Worm (Caenorhabditis elegans) whole organism, late embryonic: ENCODE measurements around the gene T12D8.5.

ENCODE experiments used
- C08G9.2 ChIP-seq: sonication (generic microtip); optimal IDR thresholded peaks from 2 replicates; lab custom pipeline; 2016; ENCODE audit warnings: mild to moderate bottlenecking, missing genetic modification characterization, moderate library complexity, missing compliant biosample characterization
- F13H6.1 ChIP-seq: sonication (generic microtip); optimal IDR thresholded peaks from 2 replicates; lab custom pipeline; 2016; ENCODE audit warnings: missing genetic modification characterization, missing compliant biosample characterization
- K09A11.1 ChIP-seq: sonication (generic microtip); optimal IDR thresholded peaks from 2 replicates; lab custom pipeline; 2017; ENCODE audit warnings: antibody characterized with exemption, mild to moderate bottlenecking, missing genetic modification characterization, missing compliant biosample characterization; ENCODE audit not compliant: insufficient read depth
- T23F11.4 ChIP-seq: fragments of 200-800 bp; sonication (Bioruptor generic); optimal IDR thresholded peaks from 2 replicates; lab custom pipeline; 2018; ENCODE audit warnings: mild to moderate bottlenecking, missing genetic modification characterization, missing compliant biosample characterization
- ahr-1 ChIP-seq: sonication (generic microtip); optimal IDR thresholded peaks from 2 replicates; lab custom pipeline; 2016; ENCODE audit warnings: missing genetic modification characterization, missing compliant biosample characterization
- ceh-14 ChIP-seq: sonication (generic microtip); optimal IDR thresholded peaks from 2 replicates; lab custom pipeline; 2016; ENCODE audit warnings: missing genotype, missing genetic modification characterization, missing compliant biosample characterization
- ceh-18 ChIP-seq: sonication (generic microtip); optimal IDR thresholded peaks from 2 replicates; lab custom pipeline; 2016; ENCODE audit warnings: missing genetic modification characterization, missing compliant biosample characterization
- ceh-22 ChIP-seq: sonication (generic microtip); optimal IDR thresholded peaks from 2 replicates; lab custom pipeline; 2017; ENCODE audit warnings: missing biosample characterization, missing genetic modification characterization
- ceh-30 ChIP-seq: fragments of 150-350 bp; optimal IDR thresholded peaks from 2 replicates; lab custom pipeline; 2014; ENCODE audit warnings: missing biosample characterization, missing genetic modification characterization
- ceh-34 ChIP-seq: sonication (generic microtip); optimal IDR thresholded peaks from 2 replicates; lab custom pipeline; 2016; ENCODE audit warnings: mild to moderate bottlenecking, missing genetic modification characterization, missing compliant biosample characterization
- ceh-45 ChIP-seq: fragments of 200-800 bp; sonication (Bioruptor generic); IDR thresholded peaks from 2 replicates; pipeline ENCODE4 v1.3.6; 2022; ENCODE audit warnings: missing genetic modification reagents, missing genetic modification characterization, missing compliant biosample characterization
- ceh-6 ChIP-seq: fragments of 200-800 bp; sonication (Bioruptor generic); optimal IDR thresholded peaks from 2 replicates; lab custom pipeline; 2018; ENCODE audit warnings: mild to moderate bottlenecking, missing genetic modification characterization, missing compliant biosample characterization
- che-1 ChIP-seq: sonication (generic microtip); optimal IDR thresholded peaks from 2 replicates; lab custom pipeline; 2016; ENCODE audit warnings: mild to moderate bottlenecking, missing genetic modification characterization, missing compliant biosample characterization
- dve-1 ChIP-seq: sonication (generic microtip); optimal IDR thresholded peaks from 2 replicates; lab custom pipeline; 2017; ENCODE audit warnings: antibody characterized with exemption, mild to moderate bottlenecking, missing genetic modification characterization, missing compliant biosample characterization
- eyg-1 ChIP-seq: sonication (generic microtip); optimal IDR thresholded peaks from 2 replicates; lab custom pipeline; 2016; ENCODE audit warnings: missing genotype, missing genetic modification characterization, missing compliant biosample characterization
- fkh-6 ChIP-seq: sonication (generic microtip); optimal IDR thresholded peaks from 2 replicates; lab custom pipeline; 2016; ENCODE audit warnings: missing genetic modification characterization, missing compliant biosample characterization
- gmeb-2 ChIP-seq: sonication (generic microtip); optimal IDR thresholded peaks from 2 replicates; lab custom pipeline; 2016; ENCODE audit warnings: missing genetic modification characterization, inconsistent platforms, missing compliant biosample characterization
- hlh-15 ChIP-seq: sonication (generic microtip); optimal IDR thresholded peaks from 2 replicates; lab custom pipeline; 2016; ENCODE audit warnings: missing genetic modification characterization, missing compliant biosample characterization
- hlh-30 ChIP-seq: sonication (generic microtip); optimal IDR thresholded peaks from 2 replicates; lab custom pipeline; 2017; ENCODE audit warnings: antibody characterized with exemption, missing genetic modification characterization, missing compliant biosample characterization; ENCODE audit not compliant: insufficient read depth
- hlh-6 ChIP-seq: sonication (generic microtip); optimal IDR thresholded peaks from 2 replicates; lab custom pipeline; 2016; ENCODE audit warnings: missing genotype, missing genetic modification characterization, missing compliant biosample characterization
- lim-6 ChIP-seq: sonication (generic microtip); optimal IDR thresholded peaks from 2 replicates; lab custom pipeline; 2016; ENCODE audit warnings: missing genetic modification characterization, missing compliant biosample characterization
- lin-11 ChIP-seq: fragments of 200-800 bp; sonication (Bioruptor generic); optimal IDR thresholded peaks from 2 replicates; lab custom pipeline; 2018; ENCODE audit warnings: mild to moderate bottlenecking, missing genetic modification characterization, missing compliant biosample characterization
- madf-2 ChIP-seq: sonication (generic microtip); optimal IDR thresholded peaks from 2 replicates; lab custom pipeline; 2017; ENCODE audit warnings: missing genetic modification characterization, missing compliant biosample characterization
- mec-3 ChIP-seq: sonication (generic microtip); optimal IDR thresholded peaks from 2 replicates; lab custom pipeline; 2016; ENCODE audit warnings: borderline replicate concordance, missing genetic modification characterization, missing compliant biosample characterization
- nfya-1 ChIP-seq: sonication (generic microtip); optimal IDR thresholded peaks from 2 replicates; lab custom pipeline; 2017; ENCODE audit warnings: missing genetic modification characterization, mild to moderate bottlenecking, missing compliant biosample characterization, antibody characterized with exemption, moderate library complexity
- nhr-232 ChIP-seq: sonication (generic microtip); optimal IDR thresholded peaks from 2 replicates; lab custom pipeline; 2016; ENCODE audit warnings: missing genetic modification characterization, missing compliant biosample characterization
- odd-2 ChIP-seq: sonication (generic microtip); optimal IDR thresholded peaks from 2 replicates; lab custom pipeline; 2017; ENCODE audit warnings: antibody characterized with exemption, mild to moderate bottlenecking, missing genetic modification characterization, missing compliant biosample characterization
- pax-1 ChIP-seq: fragments of 150-350 bp; optimal IDR thresholded peaks from 2 replicates; lab custom pipeline; 2014; ENCODE audit warnings: missing biosample characterization, missing genetic modification characterization
- pha-2 ChIP-seq: sonication (generic microtip); optimal IDR thresholded peaks from 2 replicates; lab custom pipeline; 2017; ENCODE audit warnings: mild to moderate bottlenecking, missing genetic modification characterization, missing compliant biosample characterization
- pqm-1 ChIP-seq: sonication (generic microtip); optimal IDR thresholded peaks from 2 replicates; lab custom pipeline; 2016; ENCODE audit warnings: missing genetic modification characterization, missing compliant biosample characterization
- pros-1 ChIP-seq: fragments of 150-350 bp; optimal IDR thresholded peaks from 2 replicates; lab custom pipeline; 2014; ENCODE audit warnings: missing biosample characterization, missing genetic modification reagents, missing genetic modification characterization
- rnt-1 ChIP-seq: sonication (generic microtip); optimal IDR thresholded peaks from 2 replicates; lab custom pipeline; 2016; ENCODE audit warnings: missing genetic modification characterization, missing compliant biosample characterization
- sox-2 ChIP-seq: fragments of 200-800 bp; sonication (Bioruptor generic); IDR thresholded peaks from 2 replicates; pipeline ENCODE4 v1.3.6; 2022; ENCODE audit warnings: missing genetic modification reagents, missing genetic modification characterization, missing compliant biosample characterization
- sox-4 ChIP-seq: sonication (generic microtip); optimal IDR thresholded peaks from 2 replicates; lab custom pipeline; 2017; ENCODE audit warnings: mild to moderate bottlenecking, missing genetic modification characterization, inconsistent platforms, missing compliant biosample characterization
- syd-9 ChIP-seq: sonication (generic microtip); optimal IDR thresholded peaks from 2 replicates; lab custom pipeline; 2016; ENCODE audit warnings: mild to moderate bottlenecking, missing genetic modification characterization, moderate library complexity, missing compliant biosample characterization
- tbx-2 ChIP-seq: sonication (generic microtip); optimal IDR thresholded peaks from 2 replicates; lab custom pipeline; 2016; ENCODE audit warnings: missing genetic modification characterization, missing compliant biosample characterization
- unc-42 ChIP-seq: sonication (generic microtip); optimal IDR thresholded peaks from 2 replicates; lab custom pipeline; 2016; ENCODE audit warnings: missing genotype, missing genetic modification characterization, missing compliant biosample characterization
- unc-86 ChIP-seq: sonication (generic microtip); optimal IDR thresholded peaks from 2 replicates; lab custom pipeline; 2016; ENCODE audit warnings: missing genetic modification characterization, missing compliant biosample characterization
- ztf-16 ChIP-seq: sonication (generic microtip); optimal IDR thresholded peaks from 2 replicates; lab custom pipeline; 2017; ENCODE audit warnings: missing genetic modification characterization, missing compliant biosample characterization

The T12D8.5 gene

DNA sequence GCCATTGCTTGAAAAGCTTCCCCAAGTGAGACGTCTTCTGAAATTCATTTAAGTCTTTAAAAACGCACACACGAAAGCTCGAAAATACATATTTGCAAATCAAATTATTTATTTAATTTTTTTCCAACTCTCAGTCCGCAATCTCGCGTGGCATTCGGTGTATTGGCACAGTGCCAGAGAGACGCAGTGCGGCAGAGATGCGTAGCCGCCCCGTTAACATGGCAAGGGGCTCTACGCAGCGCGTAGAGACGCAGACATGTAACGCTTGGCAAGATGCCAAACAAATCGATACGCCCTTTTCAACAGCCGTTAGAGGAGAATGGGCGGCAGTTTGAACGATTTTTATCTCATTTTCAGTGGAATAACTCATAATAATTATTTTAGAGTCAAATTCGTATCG, 16.9 kb upstream of the T12D8.5 start, which contains the start of the genes drr-2 and set-16 (continued):
- TF ChIP-seq pax-1 (tag; lab: Kevin White, UChicago) (peak; percentile 91), ceh-45 (GFP tag; lab: Robert Waterston, UW) (no peak), mec-3 (no peak), madf-2 (peak; percentile 27), fkh-6 (tag; lab: Kevin White, UChicago) (no peak), C08G9.2 (peak; percentile 62), ztf-16 (peak; percentile 63), ceh-22 (tag; lab: Kevin White, UChicago) (no peak), odd-2 (peak; percentile 10), tbx-2 (tag; lab: Kevin White, UChicago) (peak; percentile 86), hlh-30 (tag; lab: Kevin White, UChicago) (peak; percentile 37), lim-6 (tag; lab: Kevin White, UChicago) (no peak), K09A11.1 (tag; lab: Kevin White, UChicago) (peak; percentile 48), F13H6.1 (tag; lab: Kevin White, UChicago) (peak; percentile 40), pha-2 (peak; percentile 60), ceh-30 (tag; lab: Kevin White, UChicago) (peak; percentile 93), eyg-1 (no peak), dve-1 (tag; lab: Kevin White, UChicago) (peak; percentile 92), ahr-1 (peak; percentile 21), hlh-15 (tag; lab: Kevin White, UChicago) (no peak), che-1 (peak; percentile 20), ceh-18 (tag; lab: Kevin White, UChicago) (peak; percentile 91), rnt-1 (peak; percentile 84), ceh-34 (tag; lab: Kevin White, UChicago) (peak; percentile 87), sox-4 (tag; lab: Kevin White, UChicago) (no peak), unc-42 (tag; lab: Kevin White, UChicago) (peak; percentile 99), gmeb-2 (peak; percentile 21), syd-9 (tag; lab: Kevin White, UChicago) (peak; percentile 73), unc-86 (tag; lab: Kevin White, UChicago) (peak; percentile 66), nfya-1 (tag; lab: Kevin White, UChicago) (peak; percentile 97), pros-1 (tag; lab: Kevin White, UChicago) (peak; percentile 82), sox-2 (peak; percentile 29), pqm-1 (tag; lab: Kevin White, UChicago) (peak; percentile 66), ceh-6 (peak; percentile 52)
- TF ChIP-seq, all 69 proteins: peak for 41

DNA sequence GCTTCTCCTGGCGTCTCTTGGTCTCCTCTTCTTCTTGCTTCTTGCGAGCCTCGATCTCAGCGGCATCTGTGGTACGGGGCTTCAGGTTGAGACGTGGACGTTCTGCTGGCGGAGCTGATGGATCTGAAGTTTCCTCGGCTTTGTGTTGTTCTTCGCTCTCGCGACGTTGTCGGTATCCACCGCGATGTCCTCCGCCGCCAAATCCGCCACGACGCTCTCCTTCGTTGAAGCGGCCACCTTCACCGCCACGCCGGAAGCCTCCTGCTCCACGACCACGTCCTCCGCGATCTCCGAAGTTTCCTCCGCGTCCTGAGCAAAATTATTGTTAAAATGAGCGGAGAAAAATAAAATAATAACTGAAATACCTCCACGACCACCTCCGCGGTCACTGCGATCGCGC, 16.2 kb upstream of the T12D8.5 start:
- TF ChIP-seq mec-3 (no peak), sox-4 (tag; lab: Kevin White, UChicago) (no peak), ceh-22 (tag; lab: Kevin White, UChicago) (no peak), K09A11.1 (tag; lab: Kevin White, UChicago) (no peak), odd-2 (no peak), eyg-1 (no peak), T23F11.4 (GFP tag; lab: Kevin White, UChicago) (no peak), ztf-16 (no peak), gmeb-2 (no peak), unc-42 (tag; lab: Kevin White, UChicago) (no peak), pha-2 (no peak), lin-11 (tag; lab: Kevin White, UChicago) (no peak), fkh-6 (tag; lab: Kevin White, UChicago) (no peak), hlh-6 (tag; lab: Kevin White, UChicago) (no peak)

DNA sequence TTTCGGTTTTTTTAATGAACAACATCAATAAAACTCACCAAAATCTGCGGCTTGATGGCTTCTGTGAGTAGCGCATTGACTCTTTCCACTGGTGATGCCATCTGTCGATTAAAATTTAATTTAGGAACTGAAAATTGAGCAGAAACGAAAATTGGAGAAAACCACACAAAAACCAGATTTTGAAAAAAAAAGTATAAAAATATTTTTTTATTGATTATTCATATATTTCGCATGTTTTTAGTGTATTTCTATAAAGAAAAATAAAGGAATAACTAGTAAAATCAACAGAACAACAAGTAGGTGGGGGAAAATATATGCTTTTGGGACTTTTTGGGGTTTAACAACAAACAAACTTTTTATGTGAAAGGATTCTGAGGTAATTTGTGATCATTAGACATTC, 15.6 kb upstream of the T12D8.5 start, which contains the start of gene T12D8.10:
T12D8.10 (minus strand) TSS at position 101 of the 400 bp plus-strand sequence.
- TF ChIP-seq syd-9 (tag; lab: Kevin White, UChicago) (no peak), nhr-232 (no peak), ceh-14 (tag; lab: Kevin White, UChicago) (no peak)
